Worm (Caenorhabditis elegans) whole organism, L2 larva: ENCODE data around the gene xbx-3.

Source experiments
- C34F6.9 ChIP-seq: fragments of 150-350 bp; optimal IDR thresholded peaks from 2 replicates; lab custom pipeline; 2014; ENCODE audit warnings: missing biosample characterization, missing genetic modification characterization
- F13H6.1 ChIP-seq: sonication (generic microtip); optimal IDR thresholded peaks from 2 replicates; lab custom pipeline; 2016; ENCODE audit warnings: missing genetic modification characterization, missing compliant biosample characterization
- R02D3.7 ChIP-seq: fragments of 150-350 bp; optimal IDR thresholded peaks from 2 replicates; lab custom pipeline; 2014; ENCODE audit warnings: missing biosample characterization, missing genetic modification characterization
- Y55F3AM.14 ChIP-seq: fragments of 200-800 bp; sonication (Bioruptor generic); optimal IDR thresholded peaks from 2 replicates; lab custom pipeline; 2018; ENCODE audit warnings: mild to moderate bottlenecking, missing genetic modification characterization, missing compliant biosample characterization
- ZK546.5 ChIP-seq: sonication (generic microtip); optimal IDR thresholded peaks from 2 replicates; lab custom pipeline; 2017; ENCODE audit warnings: missing biosample characterization, missing genetic modification characterization
- alr-1 ChIP-seq: fragments of 150-350 bp; optimal IDR thresholded peaks from 2 replicates; lab custom pipeline; 2014; ENCODE audit warnings: missing biosample characterization, missing genetic modification characterization
- ama-1 ChIP-seq: fragments of 150-350 bp; optimal IDR thresholded peaks from 2 replicates; lab custom pipeline; 2018; ENCODE audit warnings: inconsistent platforms
- blmp-1 ChIP-seq: sonication (generic microtip); optimal IDR thresholded peaks from 2 replicates; lab custom pipeline; 2017; ENCODE audit warnings: missing genetic modification characterization, mild to moderate bottlenecking, missing compliant biosample characterization, antibody characterized with exemption, moderate library complexity; ENCODE audit not compliant: insufficient read depth
- ceh-82 ChIP-seq: fragments of 150-350 bp; optimal IDR thresholded peaks from 2 replicates; lab custom pipeline; 2014; ENCODE audit warnings: missing biosample characterization, missing genetic modification characterization
- crh-2 ChIP-seq: sonication (generic microtip); optimal IDR thresholded peaks from 2 replicates; lab custom pipeline; 2017; ENCODE audit warnings: missing biosample characterization, missing genetic modification characterization
- dmd-4 ChIP-seq: sonication (generic microtip); optimal IDR thresholded peaks from 2 replicates; lab custom pipeline; 2017; ENCODE audit warnings: missing biosample characterization, missing genetic modification characterization
- elt-1 ChIP-seq: fragments of 150-350 bp; optimal IDR thresholded peaks from 2 replicates; lab custom pipeline; 2014; ENCODE audit warnings: missing biosample characterization, missing genetic modification characterization
- fos-1 ChIP-seq: fragments of 150-350 bp; optimal IDR thresholded peaks from 2 replicates; lab custom pipeline; 2014; ENCODE audit warnings: missing biosample characterization, missing genetic modification characterization
- gmeb-1 ChIP-seq: fragments of 150-350 bp; optimal IDR thresholded peaks from 2 replicates; lab custom pipeline; 2014; ENCODE audit warnings: missing biosample characterization, missing genetic modification characterization
- lin-11 ChIP-seq: fragments of 150-350 bp; sonication (generic microtip); optimal IDR thresholded peaks from 2 replicates; lab custom pipeline; 2014; ENCODE audit warnings: missing biosample characterization, missing genetic modification characterization, inconsistent platforms, mixed read lengths
- lin-13 ChIP-seq: fragments of 150-350 bp; optimal IDR thresholded peaks from 2 replicates; lab custom pipeline; 2014; ENCODE audit warnings: missing biosample characterization, missing genetic modification reagents, missing genetic modification characterization
- lin-39 ChIP-seq: fragments of 150-350 bp; optimal IDR thresholded peaks from 2 replicates; lab custom pipeline; 2014; ENCODE audit warnings: missing biosample characterization, missing genetic modification reagents, missing genetic modification characterization
- lsy-2 ChIP-seq, 2 experiments: fragments of 150-350 bp in 1 of 2; sonication (generic microtip) in 1 of 2; optimal IDR thresholded peaks; 2 replicates each; lab custom pipeline; 2014 to 2017; ENCODE audit warnings: missing biosample characterization in 2 of 2, missing genetic modification characterization in 2 of 2
- mbf-1 ChIP-seq: sonication (generic microtip); optimal IDR thresholded peaks from 2 replicates; lab custom pipeline; 2017; ENCODE audit warnings: missing biosample characterization, missing genetic modification characterization
- mdl-1 ChIP-seq, 2 experiments: fragments of 150-350 bp in 1 of 2; sonication (generic microtip) in 1 of 2; optimal IDR thresholded peaks; 2 replicates each; lab custom pipeline; 2017; ENCODE audit warnings: missing biosample characterization in 2 of 2, missing genetic modification characterization in 2 of 2
- nhr-10 ChIP-seq: sonication (generic microtip); optimal IDR thresholded peaks from 2 replicates; lab custom pipeline; 2017; ENCODE audit warnings: missing biosample characterization, missing genetic modification characterization
- nhr-11 ChIP-seq: fragments of 150-350 bp; optimal IDR thresholded peaks from 2 replicates; lab custom pipeline; 2014; ENCODE audit warnings: missing biosample characterization, missing genetic modification characterization
- nhr-129 ChIP-seq: fragments of 150-350 bp; optimal IDR thresholded peaks from 2 replicates; lab custom pipeline; 2014; ENCODE audit warnings: missing biosample characterization, missing genetic modification characterization
- nhr-21 ChIP-seq: fragments of 150-350 bp; optimal IDR thresholded peaks from 2 replicates; lab custom pipeline; 2014; ENCODE audit warnings: missing biosample characterization, missing genetic modification characterization
- nhr-23 ChIP-seq: fragments of 150-350 bp; optimal IDR thresholded peaks from 2 replicates; lab custom pipeline; 2014; ENCODE audit warnings: missing biosample characterization, missing genetic modification reagents, missing genetic modification characterization
- nhr-237 ChIP-seq: fragments of 150-350 bp; optimal IDR thresholded peaks from 2 replicates; lab custom pipeline; 2014; ENCODE audit warnings: missing biosample characterization, missing genetic modification characterization
- nhr-25 ChIP-seq: fragments of 150-350 bp; sonication (generic microtip); optimal IDR thresholded peaks from 3 replicates; lab custom pipeline; 2014; ENCODE audit warnings: missing biosample characterization, missing genetic modification characterization
- nhr-6 ChIP-seq: fragments of 150-350 bp; optimal IDR thresholded peaks from 2 replicates; lab custom pipeline; 2014; ENCODE audit warnings: missing biosample characterization, missing genetic modification characterization
- nhr-77 ChIP-seq: fragments of 150-350 bp; optimal IDR thresholded peaks from 2 replicates; lab custom pipeline; 2014; ENCODE audit warnings: missing biosample characterization, missing genetic modification characterization
- peb-1 ChIP-seq: fragments of 150-350 bp; optimal IDR thresholded peaks from 2 replicates; lab custom pipeline; 2014; ENCODE audit warnings: missing biosample characterization, missing genetic modification characterization
- sem-4 ChIP-seq: fragments of 150-350 bp; optimal IDR thresholded peaks from 2 replicates; lab custom pipeline; 2014; ENCODE audit warnings: missing biosample characterization, missing genetic modification reagents, missing genetic modification characterization
- sma-3 ChIP-seq: sonication (generic microtip); optimal IDR thresholded peaks from 2 replicates; lab custom pipeline; 2016; ENCODE audit warnings: missing genetic modification reagents, missing genetic modification characterization, missing compliant biosample characterization
- sma-9 ChIP-seq, 2 experiments: fragments of 150-350 bp in 1 of 2; sonication (generic microtip) in 1 of 2; optimal IDR thresholded peaks; 2 replicates each; lab custom pipeline; 2014 to 2016; ENCODE audit warnings: missing genetic modification characterization in 2 of 2, mild to moderate bottlenecking in 1 of 2, missing biosample characterization in 1 of 2, missing compliant biosample characterization in 1 of 2, missing genetic modification reagents in 1 of 2, moderate library complexity in 1 of 2
- snpc-4 ChIP-seq: fragments of 150-350 bp; optimal IDR thresholded peaks from 2 replicates; lab custom pipeline; 2014; ENCODE audit warnings: missing biosample characterization, missing genetic modification characterization
- unc-39 ChIP-seq: fragments of 150-350 bp; optimal IDR thresholded peaks from 2 replicates; lab custom pipeline; 2014; ENCODE audit warnings: missing biosample characterization, missing genetic modification characterization
- unc-55 ChIP-seq: fragments of 150-350 bp; sonication (generic microtip); optimal IDR thresholded peaks from 3 replicates; lab custom pipeline; 2014; ENCODE audit warnings: missing biosample characterization, missing genetic modification reagents, missing genetic modification characterization
- unc-62 ChIP-seq: fragments of 150-350 bp; optimal IDR thresholded peaks from 2 replicates; lab custom pipeline; 2014; ENCODE audit warnings: missing biosample characterization, missing genetic modification reagents, missing genetic modification characterization
- ztf-1 ChIP-seq: fragments of 200-800 bp; sonication (Bioruptor generic); conservative IDR thresholded peaks from 2 replicates; pipeline ENCODE4 v1.3.6; 2022; ENCODE audit warnings: missing genetic modification characterization, missing compliant biosample characterization
- ztf-11 ChIP-seq: sonication (generic microtip); optimal IDR thresholded peaks from 2 replicates; lab custom pipeline; 2017; ENCODE audit warnings: missing biosample characterization, missing genetic modification characterization

xbx-3 gene

ce11 chrIII:10057518-10057917 is 21.8 kb downstream of the xbx-3 start, which contains the start of gene T16G12.4:
T16G12.4 (plus strand) TSS chrIII:10057818.
- TF ChIP-seq dmd-4 (tag; lab: Kevin White, UChicago) (no peak), ztf-1 (GFP tag; lab: Robert Waterston, UW) (no peak), Y55F3AM.14 (GFP tag; lab: Kevin White, UChicago) (no peak), unc-55 (GFP tag; lab: Kevin White, UChicago) (no peak), sma-3 (no peak), nhr-10 (tag; lab: Kevin White, UChicago) (no peak), nhr-11 (tag; lab: Kevin White, UChicago) (no peak), nhr-237 (tag; lab: Kevin White, UChicago) (no peak), snpc-4 (no peak), nhr-23 (tag; lab: Kevin White, UChicago) (no peak), ama-1 (no peak), ceh-82 (tag; lab: Kevin White, UChicago) (no peak), nhr-129 (tag; lab: Kevin White, UChicago) (no peak), nhr-21 (tag; lab: Kevin White, UChicago) (no peak), mdl-1 (tag; optimal IDR thresholded peaks at IDR 0.05; lab: Kevin White, UChicago) (no peak), crh-2 (tag; lab: Kevin White, UChicago) (no peak)

- TF ChIP-seq lin-11 (tag; lab: Kevin White, UChicago) = no peak
- TF ChIP-seq unc-55 (GFP tag; lab: Kevin White, UChicago) = no peak
- TF ChIP-seq nhr-21 (tag; lab: Kevin White, UChicago) = no peak
- TF ChIP-seq ztf-1 (GFP tag; lab: Robert Waterston, UW) = no peak
- no peak for TF ChIP-seq dmd-4 (tag; lab: Kevin White, UChicago)
- no peak for TF ChIP-seq mbf-1 (tag; lab: Kevin White, UChicago)
- TF ChIP-seq alr-1 = no peak
- TF ChIP-seq sma-3 = no peak
- no peak for TF ChIP-seq sma-9 (GFP tag; optimal IDR thresholded peaks at IDR 0.05; lab: Kevin White, UChicago)
- no peak for TF ChIP-seq sma-9 (tag; optimal IDR thresholded peaks at IDR 0.05; lab: Kevin White, UChicago)
- no peak for TF ChIP-seq elt-1 (tag; lab: Kevin White, UChicago)
- no peak for TF ChIP-seq C34F6.9 (tag; lab: Kevin White, UChicago)
- TF ChIP-seq mdl-1 (tag; optimal IDR thresholded peaks at IDR 0.05; lab: Kevin White, UChicago) = no peak
- TF ChIP-seq R02D3.7 = no peak
- TF ChIP-seq ztf-11 (tag; lab: Kevin White, UChicago) = no peak
- TF ChIP-seq unc-62 (GFP tag; lab: Kevin White, UChicago) = no peak
- TF ChIP-seq snpc-4 = no peak
- TF ChIP-seq lsy-2 (tag; optimal IDR thresholded peaks at IDR 0.05; lab: Kevin White, UChicago) = no peak
Observed at ce11 chrIII:10059002-10059401, 23.3 kb downstream of the xbx-3 start, which contains the start of gene T16G12.8. T16G12.8 (plus strand) TSS chrIII:10059302.

ce11 chrIII:10060573-10060972 is 24.8 kb downstream of the xbx-3 start, which contains the start of gene T16G12.13:
T16G12.13 (plus strand) TSS chrIII:10060865.
- no peak for TF ChIP-seq lin-13 (GFP tag; lab: Kevin White, UChicago)
- TF ChIP-seq dmd-4 (tag; lab: Kevin White, UChicago) = no peak
- no peak for TF ChIP-seq lsy-2 (tag; optimal IDR thresholded peaks at IDR 0.05; lab: Kevin White, UChicago)
- no peak for TF ChIP-seq Y55F3AM.14 (GFP tag; lab: Kevin White, UChicago)
- no peak for TF ChIP-seq nhr-25 (tag; lab: Kevin White, UChicago)
- TF ChIP-seq ama-1 = no peak
- no peak for TF ChIP-seq lin-39 (tag; lab: Kevin White, UChicago)
- no peak for TF ChIP-seq blmp-1
- TF ChIP-seq nhr-77 = no peak
- TF ChIP-seq crh-2 (tag; lab: Kevin White, UChicago) = no peak
- TF ChIP-seq lin-11 (tag; lab: Kevin White, UChicago) = no peak
- TF ChIP-seq peb-1 = no peak
- TF ChIP-seq nhr-6 (tag; lab: Kevin White, UChicago) = no peak

ce11 chrIII:10064140-10064539 is 28.4 kb downstream of the xbx-3 start, which contains the start of gene ekl-6:
ekl-6 (plus strand) TSS chrIII:10064404.
- TF ChIP-seq F13H6.1 (tag; lab: Kevin White, UChicago) (peak; percentile 58), fos-1 (tag; lab: Kevin White, UChicago) (peak; percentile 21), sma-9 (GFP tag; optimal IDR thresholded peaks at IDR 0.05; lab: Kevin White, UChicago) (peak; percentile 68), sma-9 (tag; optimal IDR thresholded peaks at IDR 0.05; lab: Kevin White, UChicago) (no peak), crh-2 (tag; lab: Kevin White, UChicago) (peak; percentile 4), blmp-1 (no peak), sem-4 (tag; lab: Kevin White, UChicago) (no peak), unc-55 (GFP tag; lab: Kevin White, UChicago) (peak; percentile 54), sma-3 (peak; percentile 63), ZK546.5 (tag; lab: Kevin White, UChicago) (no peak), C34F6.9 (tag; lab: Kevin White, UChicago) (peak; percentile 73), gmeb-1 (tag; lab: Kevin White, UChicago) (peak; percentile 51), lin-13 (GFP tag; lab: Kevin White, UChicago) (no peak), unc-39 (no peak), lsy-2 (tag; optimal IDR thresholded peaks at IDR 0.05; lab: Kevin White, UChicago) (peak in 1 of 2 experiments; percentile 47), snpc-4 (no peak)
- TF ChIP-seq, all 48 proteins: peak for 9
